Worm (Caenorhabditis elegans) whole organism, L2 larva: Measurements from ENCODE around the gene T08G2.2.

ENCODE experiments used
- F13H6.1 ChIP-seq: sonication (generic microtip); optimal IDR thresholded peaks from 2 replicates; lab custom pipeline; 2016; ENCODE audit warnings: missing genetic modification characterization, missing compliant biosample characterization
- Y55F3AM.14 ChIP-seq: fragments of 200-800 bp; sonication (Bioruptor generic); optimal IDR thresholded peaks from 2 replicates; lab custom pipeline; 2018; ENCODE audit warnings: mild to moderate bottlenecking, missing genetic modification characterization, missing compliant biosample characterization
- ZK546.5 ChIP-seq: sonication (generic microtip); optimal IDR thresholded peaks from 2 replicates; lab custom pipeline; 2017; ENCODE audit warnings: missing biosample characterization, missing genetic modification characterization
- aly-2 ChIP-seq: fragments of 150-350 bp; optimal IDR thresholded peaks from 2 replicates; lab custom pipeline; 2014; ENCODE audit warnings: missing biosample characterization, missing genetic modification characterization
- blmp-1 ChIP-seq: sonication (generic microtip); optimal IDR thresholded peaks from 2 replicates; lab custom pipeline; 2017; ENCODE audit warnings: missing genetic modification characterization, mild to moderate bottlenecking, missing compliant biosample characterization, antibody characterized with exemption, moderate library complexity; ENCODE audit not compliant: insufficient read depth
- ceh-16 ChIP-seq: fragments of 150-350 bp; optimal IDR thresholded peaks from 2 replicates; lab custom pipeline; 2014; ENCODE audit warnings: missing biosample characterization, missing genetic modification characterization
- elt-1 ChIP-seq: fragments of 150-350 bp; optimal IDR thresholded peaks from 2 replicates; lab custom pipeline; 2014; ENCODE audit warnings: missing biosample characterization, missing genetic modification characterization
- elt-3 ChIP-seq: sonication (generic microtip); optimal IDR thresholded peaks from 2 replicates; lab custom pipeline; 2017; ENCODE audit warnings: missing biosample characterization, missing genetic modification characterization
- lin-11 ChIP-seq: fragments of 150-350 bp; sonication (generic microtip); optimal IDR thresholded peaks from 2 replicates; lab custom pipeline; 2014; ENCODE audit warnings: missing biosample characterization, missing genetic modification characterization, inconsistent platforms, mixed read lengths
- lin-13 ChIP-seq: fragments of 150-350 bp; optimal IDR thresholded peaks from 2 replicates; lab custom pipeline; 2014; ENCODE audit warnings: missing biosample characterization, missing genetic modification reagents, missing genetic modification characterization
- mab-5 ChIP-seq: fragments of 150-350 bp; optimal IDR thresholded peaks from 2 replicates; lab custom pipeline; 2014; ENCODE audit warnings: missing biosample characterization, missing genetic modification characterization
- mbf-1 ChIP-seq: sonication (generic microtip); optimal IDR thresholded peaks from 2 replicates; lab custom pipeline; 2017; ENCODE audit warnings: missing biosample characterization, missing genetic modification characterization
- mdl-1 ChIP-seq, 2 experiments: fragments of 150-350 bp in 1 of 2; sonication (generic microtip) in 1 of 2; optimal IDR thresholded peaks; 2 replicates each; lab custom pipeline; 2017; ENCODE audit warnings: missing biosample characterization in 2 of 2, missing genetic modification characterization in 2 of 2
- nhr-12 ChIP-seq: fragments of 150-350 bp; optimal IDR thresholded peaks from 2 replicates; lab custom pipeline; 2014; ENCODE audit warnings: missing biosample characterization, missing genetic modification characterization
- nhr-237 ChIP-seq: fragments of 150-350 bp; optimal IDR thresholded peaks from 2 replicates; lab custom pipeline; 2014; ENCODE audit warnings: missing biosample characterization, missing genetic modification characterization
- skn-1 ChIP-seq: sonication (generic microtip); optimal IDR thresholded peaks from 2 replicates; lab custom pipeline; 2017; ENCODE audit warnings: missing biosample characterization, missing genetic modification characterization
- sma-9 ChIP-seq, 2 experiments: fragments of 150-350 bp in 1 of 2; sonication (generic microtip) in 1 of 2; optimal IDR thresholded peaks; 2 replicates each; lab custom pipeline; 2014 to 2016; ENCODE audit warnings: missing genetic modification characterization in 2 of 2, mild to moderate bottlenecking in 1 of 2, missing biosample characterization in 1 of 2, missing compliant biosample characterization in 1 of 2, missing genetic modification reagents in 1 of 2, moderate library complexity in 1 of 2
- ztf-1 ChIP-seq: fragments of 200-800 bp; sonication (Bioruptor generic); conservative IDR thresholded peaks from 2 replicates; pipeline ENCODE4 v1.3.6; 2022; ENCODE audit warnings: missing genetic modification characterization, missing compliant biosample characterization
- ztf-11 ChIP-seq: sonication (generic microtip); optimal IDR thresholded peaks from 2 replicates; lab custom pipeline; 2017; ENCODE audit warnings: missing biosample characterization, missing genetic modification characterization

The T08G2.2 gene

DNA sequence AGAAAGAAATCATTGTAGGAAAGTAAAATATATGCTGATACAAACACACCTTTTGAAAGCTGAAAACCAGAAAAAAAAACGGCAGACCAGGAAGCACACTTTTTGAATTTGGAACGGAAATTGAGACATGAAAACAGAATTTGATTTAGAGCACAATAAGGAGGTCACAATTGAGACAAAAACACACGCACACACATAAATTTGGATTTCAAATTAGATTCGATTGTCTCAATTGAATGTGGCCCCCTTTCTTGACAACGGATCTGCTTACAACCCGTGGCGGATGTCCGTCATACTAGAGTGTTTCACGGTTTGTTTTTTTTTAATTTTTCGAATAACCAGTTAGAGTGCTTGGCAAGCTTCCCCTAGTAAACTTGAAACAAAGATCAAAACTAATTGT is 41.1 kb downstream of the T08G2.2 start:
- no peak for TF ChIP-seq nhr-12 (tag; lab: Kevin White, UChicago)
- TF ChIP-seq nhr-237 = no peak
- no peak for TF ChIP-seq lin-11 (tag; lab: Kevin White, UChicago)
- TF ChIP-seq lin-13 = no peak
- TF ChIP-seq mbf-1 (tag; lab: Kevin White, UChicago) = no peak
- no peak for TF ChIP-seq Y55F3AM.14
- no peak for TF ChIP-seq mab-5 (tag; lab: Kevin White, UChicago)
- no peak for TF ChIP-seq mdl-1 (tag; optimal IDR thresholded peaks at IDR 0.05; lab: Kevin White, UChicago)
- TF ChIP-seq ztf-11 (tag; lab: Kevin White, UChicago) = no peak

DNA sequence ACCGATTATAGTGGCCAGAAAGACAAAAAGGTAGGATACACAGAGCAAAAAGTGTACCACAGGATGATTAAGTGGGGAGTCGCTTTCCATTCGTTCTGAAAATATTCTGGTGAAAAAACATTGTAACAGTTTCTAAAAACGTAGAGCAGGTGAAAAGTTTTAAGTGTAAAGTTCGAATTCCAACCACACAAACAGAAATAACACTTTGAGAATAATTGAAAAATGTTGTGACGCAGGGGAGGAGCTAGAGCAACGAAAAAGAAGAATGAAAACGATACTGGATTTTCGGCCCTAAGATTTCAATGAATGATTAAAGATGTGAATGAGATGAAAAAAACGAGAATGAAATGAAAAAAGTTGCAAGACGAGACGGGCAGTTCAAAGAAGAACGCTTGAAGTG is 51.3 kb downstream of the T08G2.2 start, which contains the start of gene npr-21:
TSS of gene npr-21 (minus strand) at position 101 of the 400 bp plus-strand sequence.
- TF ChIP-seq ztf-1 (no peak), blmp-1 (tag; lab: Kevin White, UChicago) (no peak), F13H6.1 (tag; lab: Kevin White, UChicago) (no peak), elt-1 (no peak), aly-2 (tag; lab: Kevin White, UChicago) (no peak), mdl-1 (tag; optimal IDR thresholded peaks at IDR 0.05; lab: Kevin White, UChicago) (no peak), ZK546.5 (tag; lab: Kevin White, UChicago) (no peak)

DNA sequence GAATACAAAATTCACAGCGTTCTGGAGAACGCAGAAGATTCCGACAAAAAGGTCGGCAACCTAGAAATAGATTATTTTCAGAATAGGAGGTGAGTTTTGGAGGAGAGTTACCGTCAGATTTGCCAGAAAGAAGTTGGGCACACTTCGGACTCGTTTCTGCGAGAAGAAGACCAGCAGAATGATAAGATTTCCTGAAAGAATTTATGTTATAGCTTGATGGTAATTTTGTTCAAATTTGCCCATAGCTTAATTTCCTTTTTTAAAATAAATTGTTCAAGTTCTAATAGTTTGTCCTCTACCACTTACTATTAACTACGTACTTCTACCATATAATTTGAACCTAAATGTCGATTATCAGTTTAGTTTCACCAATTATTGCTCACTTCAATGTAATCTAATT is 52.1 kb downstream of the T08G2.2 start:
- no peak for TF ChIP-seq ceh-16 (tag; lab: Kevin White, UChicago)
- no peak for TF ChIP-seq ztf-11 (tag; lab: Kevin White, UChicago)
- no peak for TF ChIP-seq ZK546.5 (tag; lab: Kevin White, UChicago)
- TF ChIP-seq elt-3 (tag; lab: Kevin White, UChicago) = no peak
- TF ChIP-seq sma-9 (GFP tag; optimal IDR thresholded peaks at IDR 0.05; lab: Kevin White, UChicago) = no peak
- TF ChIP-seq sma-9 (tag; optimal IDR thresholded peaks at IDR 0.05; lab: Kevin White, UChicago) = no peak
- no peak for TF ChIP-seq skn-1 (tag; lab: Kevin White, UChicago)
